Worm (Caenorhabditis elegans): ENCODE results near the gene ugt-13.

DNA sequence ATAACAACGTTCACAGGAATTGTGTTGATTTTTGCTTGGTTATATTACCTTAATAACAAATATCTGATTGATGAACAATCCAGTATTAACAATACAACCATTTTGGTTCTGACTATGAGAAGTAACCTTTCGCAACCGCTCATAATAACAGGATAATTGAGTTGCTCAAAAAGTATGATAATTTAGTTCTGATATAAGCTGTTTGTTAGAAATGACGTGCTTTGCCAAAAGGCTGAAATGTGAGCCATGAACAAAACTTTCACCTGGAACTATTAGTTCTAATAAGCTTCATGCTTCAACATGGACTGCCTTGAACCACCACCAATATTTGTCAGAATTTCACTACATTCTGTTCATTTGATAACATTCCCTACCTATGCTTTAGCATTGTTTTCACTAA is 15.9 kb downstream of the ugt-13 start, which contains the start of gene srh-20:
- TF ChIP-seq him-1 (tag; optimal IDR thresholded peaks at IDR 0.05): no peak
- no peak for TF ChIP-seq W03F9.2 (tag; optimal IDR thresholded peaks at IDR 0.05)
- TF ChIP-seq dao-5 (tag; optimal IDR thresholded peaks at IDR 0.05): no peak

Measured in whole organism, L4/young adult.